Worm (Caenorhabditis elegans) whole organism, L4 larva: ENCODE measurements around the gene pqn-67.

Experiments used
- dmd-6 ChIP-seq: fragments of 200-800 bp; sonication (Bioruptor generic); IDR thresholded peaks from 2 replicates; pipeline ENCODE4 v1.3.6; 2022; ENCODE audit warnings: missing genetic modification reagents, missing genetic modification characterization, missing compliant biosample characterization
- nhr-28 ChIP-seq: fragments of 150-350 bp; optimal IDR thresholded peaks from 2 replicates; lab custom pipeline; 2014; ENCODE audit warnings: missing biosample characterization, missing genetic modification characterization

DNA sequence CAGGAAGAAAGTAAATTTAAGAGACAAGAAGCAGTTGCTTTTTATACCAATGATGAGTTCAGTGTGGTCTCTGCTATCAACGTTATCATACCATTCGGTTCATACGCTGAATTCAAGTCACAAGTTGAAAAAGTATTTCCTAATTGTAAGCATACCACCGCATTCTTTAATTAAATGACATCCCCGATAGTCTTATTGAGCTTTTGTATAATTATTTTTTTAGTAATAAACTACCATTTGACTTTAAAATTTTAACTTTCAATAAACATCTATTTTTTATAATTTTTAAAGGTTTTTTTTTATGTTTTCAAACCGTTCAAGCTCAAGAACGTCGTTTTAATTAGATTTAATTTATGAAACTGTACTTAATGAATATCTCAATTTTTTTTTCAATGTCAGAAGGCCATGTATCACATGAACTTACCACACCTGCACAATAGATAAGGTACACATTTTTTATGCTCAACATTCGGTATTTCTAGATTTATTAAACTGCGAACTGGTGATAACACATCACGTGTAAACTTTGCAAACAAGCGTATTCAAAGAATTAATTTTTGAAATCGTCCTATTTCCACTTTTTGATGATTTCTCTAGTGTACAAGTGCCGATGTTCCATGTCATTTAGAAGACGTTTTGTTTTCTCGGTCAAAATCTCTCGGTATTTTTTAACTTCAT is 17.7 kb downstream of the pqn-67 start, which contains the start of gene T16G1.4:
- TF ChIP-seq dmd-6 (GFP tag; lab: Robert Waterston, UW), result no peak
- TF ChIP-seq nhr-28 (tag; lab: Kevin White, UChicago), result peak; percentile 11
